Fruit fly (Drosophila melanogaster) Kc167 (cell line): ENCODE measurements around the gene CG31848.

ENCODE experiments used
- Myc ChIP-seq: fragments of >200 bp; optimal IDR thresholded peaks from 2 replicates; lab custom pipeline; 2017; ENCODE audit warnings: missing external identifiers
- Sin3A ChIP-seq: fragments of >200 bp; optimal IDR thresholded peaks from 2 replicates; lab custom pipeline; 2018; ENCODE audit warnings: missing external identifiers
- h ChIP-seq: fragments of >200 bp; optimal IDR thresholded peaks from 3 replicates; lab custom pipeline; 2018; ENCODE audit warnings: missing external identifiers
- insv ChIP-seq: fragments of >200 bp; optimal IDR thresholded peaks from 3 replicates; lab custom pipeline; 2018; ENCODE audit warnings: missing external identifiers
- psq ChIP-seq: fragments of >200 bp; optimal IDR thresholded peaks from 2 replicates; lab custom pipeline; 2017; ENCODE audit warnings: missing external identifiers
- ttk ChIP-seq: sonication (Bioruptor generic); optimal IDR thresholded peaks from 2 replicates; lab custom pipeline; 2017; ENCODE audit warnings: missing external identifiers

The CG31848 gene

DNA sequence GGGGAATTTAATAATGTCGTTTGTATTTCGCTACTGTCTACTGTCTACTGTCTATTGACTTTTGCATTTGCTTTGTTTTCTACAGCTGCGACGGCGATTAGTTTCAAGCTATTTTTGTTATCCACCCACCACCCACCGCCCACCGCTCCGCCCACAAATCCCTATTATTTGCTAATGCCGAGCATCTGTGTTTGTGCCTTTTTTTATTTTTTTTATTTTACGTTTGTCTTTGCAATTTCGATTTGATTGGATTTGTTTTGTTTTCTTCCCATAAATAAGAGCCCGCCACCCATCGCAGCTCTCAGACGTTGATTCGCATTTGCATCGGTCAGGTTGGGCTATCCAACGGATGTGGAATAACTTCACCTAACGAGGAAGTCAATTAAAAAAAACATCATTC is 29.5 kb downstream of the CG31848 start, which contains the start of gene Jhbp14:
Gene Jhbp14 (plus strand): TSS at position 301 of the 400 bp plus-strand sequence.
- TF ChIP-seq Myc: no peak
- TF ChIP-seq h (lab: Kevin White, UChicago): no peak
- TF ChIP-seq Sin3A: no peak
- no peak for TF ChIP-seq insv (lab: Kevin White, UChicago)
- no peak for TF ChIP-seq psq (lab: Kevin White, UChicago)
- TF ChIP-seq ttk (lab: Kevin White, UChicago): no peak

DNA sequence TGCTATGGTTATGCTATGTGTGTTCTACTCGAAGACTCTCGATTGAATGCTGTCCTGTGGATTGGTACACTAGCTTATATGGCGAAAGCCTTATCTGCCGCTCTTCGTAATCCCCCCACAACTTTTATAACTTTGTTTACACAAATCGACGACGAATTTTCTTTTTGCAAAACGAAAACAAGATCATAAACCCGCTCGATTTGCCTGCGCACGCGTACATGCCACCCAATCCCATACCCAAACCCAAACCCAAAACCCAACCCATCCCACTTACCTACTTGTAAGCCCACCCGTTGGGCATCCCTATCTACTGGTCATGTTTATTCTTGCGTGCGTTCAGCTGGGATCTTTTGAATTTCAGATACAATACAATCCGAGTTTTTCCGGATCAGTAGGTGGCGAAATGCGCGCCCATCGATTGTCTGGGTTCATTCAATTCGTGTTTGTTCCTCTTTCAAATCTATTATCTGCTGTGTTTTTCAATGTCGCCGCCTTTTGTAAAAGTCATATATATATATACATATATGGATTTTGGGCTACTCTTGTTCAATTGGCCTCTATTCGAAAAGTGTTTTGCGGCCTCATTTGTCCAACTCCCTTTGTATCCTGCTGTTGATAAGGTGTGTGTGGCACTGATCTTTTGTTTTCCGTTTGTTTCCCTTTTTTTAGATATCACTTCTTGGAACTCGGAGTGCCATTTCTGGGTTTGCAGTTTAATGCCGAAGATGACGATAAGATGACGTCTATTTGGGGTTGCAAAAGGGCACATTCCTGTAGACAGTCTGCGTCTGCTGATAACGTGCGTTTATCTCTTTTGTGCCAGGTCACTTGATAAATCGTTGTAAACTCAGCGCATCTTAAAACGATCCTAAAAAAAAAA is 30.8 kb downstream of the CG31848 start, which contains the start of gene Mabi:
Gene Mabi (minus strand): TSS at position 51 of the 880 bp plus-strand sequence.
- TF ChIP-seq h (lab: Kevin White, UChicago) (no peak), Myc (no peak), Sin3A (no peak), ttk (lab: Kevin White, UChicago) (no peak), psq (lab: Kevin White, UChicago) (no peak), insv (lab: Kevin White, UChicago) (no peak)

DNA sequence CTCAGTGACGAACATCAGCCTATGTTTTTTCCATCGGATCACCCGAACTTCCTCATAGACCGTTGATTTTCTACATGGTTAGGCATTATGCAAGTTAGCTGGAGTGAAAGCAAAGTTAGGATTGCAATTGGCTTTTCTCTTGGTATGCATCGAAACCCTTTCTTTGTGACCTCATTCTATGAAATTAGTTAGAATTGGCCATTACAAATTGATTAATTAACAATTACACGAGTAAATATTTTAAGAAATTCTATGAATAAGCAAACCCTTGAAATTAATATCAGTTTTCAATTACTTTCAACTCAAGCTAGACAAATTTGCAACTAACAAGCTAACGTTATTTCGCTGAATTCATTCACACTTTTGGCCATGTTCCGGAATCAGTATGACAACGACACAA is 33.9 kb downstream of the CG31848 start, which contains the start of gene Prosalpha6T:
Gene Prosalpha6T (plus strand): TSS at position 301 of the 400 bp plus-strand sequence.
- no peak for TF ChIP-seq insv (lab: Kevin White, UChicago)
- no peak for TF ChIP-seq h (lab: Kevin White, UChicago)
- TF ChIP-seq psq (lab: Kevin White, UChicago): no peak
- TF ChIP-seq Sin3A: no peak
- no peak for TF ChIP-seq Myc
- no peak for TF ChIP-seq ttk (lab: Kevin White, UChicago)

DNA sequence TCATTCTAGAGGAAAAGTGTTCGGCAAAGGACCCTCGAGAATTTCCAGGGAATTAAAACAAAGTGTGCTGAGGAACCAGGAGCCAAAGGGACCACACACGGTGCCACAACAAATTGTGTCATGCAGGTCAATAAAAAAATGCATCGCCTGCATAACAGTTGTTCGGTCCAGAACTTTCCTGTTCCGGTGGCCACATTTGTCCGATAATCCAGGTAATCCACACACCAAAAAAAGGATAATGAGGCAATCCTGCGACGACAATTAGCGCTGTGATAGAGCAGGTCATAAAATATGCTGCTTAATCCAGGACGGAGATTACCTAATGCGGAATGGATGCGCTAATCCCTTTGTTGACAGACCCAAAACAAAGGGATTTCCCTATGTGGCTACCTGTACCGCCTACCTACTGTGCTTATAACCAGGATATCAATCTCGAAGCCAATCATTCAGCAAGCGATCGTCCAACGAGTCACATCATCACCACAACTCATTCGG is 36.2 kb downstream of the CG31848 start, which contains the start of gene CG16815:
Gene CG16815 (plus strand): TSS at position 445 of the 495 bp plus-strand sequence.
- no peak for TF ChIP-seq Sin3A
- TF ChIP-seq insv (lab: Kevin White, UChicago): no peak
- TF ChIP-seq Myc: no peak
- TF ChIP-seq h (lab: Kevin White, UChicago): no peak
- no peak for TF ChIP-seq ttk (lab: Kevin White, UChicago)
- TF ChIP-seq psq (lab: Kevin White, UChicago): no peak

DNA sequence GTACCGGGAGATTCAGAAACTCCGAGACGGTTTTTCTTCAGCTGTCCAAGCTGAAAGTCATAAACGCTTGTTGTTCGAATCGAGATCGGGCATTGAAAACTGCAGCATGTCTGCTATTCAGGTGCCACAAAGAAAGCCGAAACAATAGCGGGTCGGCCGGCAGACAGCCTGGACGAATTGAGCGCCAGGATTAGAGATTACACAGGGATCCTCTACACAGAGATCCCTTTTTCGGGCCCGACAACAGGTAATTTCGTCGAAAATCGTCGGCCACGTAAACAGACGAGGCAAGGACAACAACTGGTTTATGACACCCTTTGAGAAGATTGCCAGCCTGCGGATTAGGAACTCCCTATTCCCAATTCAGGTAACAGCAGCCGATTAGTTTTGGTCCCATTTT is 38.4 kb downstream of the CG31848 start, which contains the start of gene CG16813:
Gene CG16813 (plus strand): TSS at position 288 of the 400 bp plus-strand sequence.
- no peak for TF ChIP-seq Sin3A
- no peak for TF ChIP-seq ttk (lab: Kevin White, UChicago)
- TF ChIP-seq h (lab: Kevin White, UChicago): no peak
- TF ChIP-seq Myc: no peak
- TF ChIP-seq psq (lab: Kevin White, UChicago): no peak
- no peak for TF ChIP-seq insv (lab: Kevin White, UChicago)

DNA sequence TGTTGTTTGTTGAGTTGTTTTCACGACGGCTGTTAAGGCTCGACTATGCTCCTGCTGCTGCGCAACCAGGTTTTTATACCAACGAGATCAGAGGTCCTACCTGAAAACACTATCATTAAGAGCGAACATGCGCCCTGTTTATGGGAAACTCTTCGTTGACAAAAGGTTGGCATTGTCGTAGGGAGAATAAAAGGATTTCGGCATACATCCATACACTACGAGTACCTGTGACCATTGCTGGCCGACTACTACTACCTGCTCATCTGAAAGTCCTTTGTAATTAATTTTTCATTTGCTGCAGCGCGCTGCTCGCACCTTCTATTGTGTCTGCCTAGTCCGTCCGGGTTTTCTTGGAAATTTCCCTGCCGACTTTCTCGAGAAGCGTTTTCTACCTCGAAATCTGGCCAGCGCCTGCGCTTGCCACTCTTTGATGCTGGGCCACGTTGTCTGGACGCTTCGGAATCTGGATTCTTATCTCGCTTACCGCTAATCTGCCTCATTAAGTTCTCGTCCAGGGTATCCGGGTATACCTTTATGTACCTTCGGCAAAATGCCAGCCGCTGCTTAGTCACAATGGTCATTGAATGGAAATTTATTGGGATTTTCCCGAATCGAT is 40.3 kb downstream of the CG31848 start, which contains the start of gene CG15480:
Gene CG15480 (minus strand): TSS at position 51 of the 616 bp plus-strand sequence.
- no peak for TF ChIP-seq insv (lab: Kevin White, UChicago)
- TF ChIP-seq Myc: no peak
- TF ChIP-seq h (lab: Kevin White, UChicago): no peak
- TF ChIP-seq ttk (lab: Kevin White, UChicago): no peak
- no peak for TF ChIP-seq Sin3A
- no peak for TF ChIP-seq psq (lab: Kevin White, UChicago)

DNA sequence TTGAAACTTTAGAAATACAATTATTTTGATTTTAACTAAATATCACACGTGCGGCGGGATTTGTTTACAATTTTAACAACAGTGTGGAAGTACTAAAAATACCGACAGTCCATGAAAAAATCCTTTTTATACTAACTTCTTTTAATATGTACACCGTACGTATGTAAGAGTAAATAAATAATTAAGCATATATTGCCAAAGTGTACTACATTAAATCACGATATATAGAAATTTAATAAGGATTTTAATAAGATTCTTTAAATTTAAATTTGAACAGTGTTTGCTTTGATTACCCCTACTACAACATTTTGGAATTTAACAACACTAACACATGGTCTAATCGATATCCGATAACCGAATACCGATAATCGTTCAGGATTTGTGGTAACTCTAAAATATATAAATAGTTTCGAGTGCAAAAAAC is 43.4 kb downstream of the CG31848 start, which contains the start of the genes Ski6 and CG16812:
Gene Ski6 (minus strand): TSS at position 205 of the 424 bp plus-strand sequence.
Gene CG16812 (plus strand): TSS at position 363 of the 424 bp plus-strand sequence.
- no peak for TF ChIP-seq Sin3A
- TF ChIP-seq psq (lab: Kevin White, UChicago): no peak
- TF ChIP-seq ttk (lab: Kevin White, UChicago): no peak
- TF ChIP-seq insv (lab: Kevin White, UChicago): no peak
- TF ChIP-seq Myc: no peak
- TF ChIP-seq h (lab: Kevin White, UChicago): no peak

DNA sequence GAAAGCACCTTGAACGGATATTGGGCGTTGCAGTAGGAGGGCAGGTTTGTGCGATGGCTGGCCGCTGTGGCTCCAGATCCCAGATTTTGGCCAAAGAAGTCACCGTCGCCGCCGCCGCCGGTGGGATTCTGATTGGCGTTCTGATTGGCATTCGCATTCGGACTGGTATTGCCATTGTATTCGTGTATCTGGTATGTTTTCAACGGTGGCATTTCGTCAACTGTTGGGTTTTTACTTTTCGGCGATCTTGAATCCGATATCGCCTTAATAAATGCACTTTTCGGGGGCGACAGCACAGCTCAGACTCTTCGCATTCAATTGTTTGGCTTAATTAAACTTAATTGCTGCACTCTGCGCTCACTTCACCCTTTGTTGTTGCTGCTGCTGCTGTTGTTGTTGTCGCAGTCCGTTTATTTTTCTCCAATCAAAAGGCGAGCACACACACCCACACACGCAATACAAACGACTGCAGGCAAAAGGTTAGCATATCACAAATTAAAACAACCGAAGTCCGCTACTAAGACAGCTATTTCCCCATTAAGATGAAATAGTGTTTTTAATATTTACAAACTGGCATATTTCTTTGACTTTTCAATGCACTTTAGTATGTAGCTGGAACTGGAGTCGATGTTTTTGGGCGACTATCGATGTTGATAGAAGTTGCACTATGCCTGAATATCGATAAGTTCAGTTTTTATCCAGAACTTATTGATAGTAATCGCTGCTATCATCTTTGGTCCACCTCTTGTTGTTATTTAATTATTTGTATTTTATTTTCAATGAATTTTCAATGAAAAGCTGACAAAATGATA is 46.2 kb downstream of the CG31848 start, which contains the start of the genes CG9426 and mRF1:
Gene CG9426 (minus strand): TSS at position 643 of the 812 bp plus-strand sequence.
Gene mRF1 (plus strand): TSS at position 699 of the 812 bp plus-strand sequence.
- no peak for TF ChIP-seq Myc
- TF ChIP-seq insv (lab: Kevin White, UChicago): no peak
- TF ChIP-seq ttk (lab: Kevin White, UChicago): no peak
- no peak for TF ChIP-seq Sin3A
- TF ChIP-seq psq (lab: Kevin White, UChicago): no peak
- TF ChIP-seq h (lab: Kevin White, UChicago): no peak

DNA sequence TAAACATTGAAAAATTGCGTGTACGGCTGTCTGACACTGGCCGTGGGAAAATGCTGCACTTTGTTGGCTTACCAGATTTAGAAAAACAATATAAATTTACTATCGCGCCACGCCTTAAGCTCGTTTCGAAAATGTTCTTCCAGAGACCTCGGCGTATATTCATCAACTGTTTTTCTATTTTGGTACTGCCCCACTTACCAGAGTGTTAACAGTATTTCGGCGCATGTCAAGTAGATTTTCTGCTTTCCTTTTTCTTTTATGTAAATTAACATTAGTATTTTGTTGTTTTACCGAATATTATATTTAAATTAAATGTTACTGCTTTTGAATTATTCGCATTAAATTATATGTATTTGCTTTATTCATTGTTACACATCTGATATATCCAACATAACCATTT is 50.7 kb downstream of the CG31848 start, which contains the start of gene kek4:
Gene kek4 (minus strand): TSS at position 341 of the 400 bp plus-strand sequence.
- TF ChIP-seq ttk (lab: Kevin White, UChicago): no peak
- TF ChIP-seq psq (lab: Kevin White, UChicago): no peak
- TF ChIP-seq Myc: no peak
- no peak for TF ChIP-seq h (lab: Kevin White, UChicago)
- no peak for TF ChIP-seq insv (lab: Kevin White, UChicago)
- TF ChIP-seq Sin3A: no peak
